Worm (Caenorhabditis elegans) whole organism, early embryonic: ENCODE measurements around the gene F25E5.5.

ENCODE experiments used
- B0310.2 ChIP-seq: sonication (generic microtip); optimal IDR thresholded peaks from 2 replicates; lab custom pipeline; 2016; ENCODE audit warnings: mild to moderate bottlenecking, missing genetic modification characterization, missing compliant biosample characterization
- F13C5.2 ChIP-seq: sonication (generic microtip); optimal IDR thresholded peaks from 2 replicates; lab custom pipeline; 2017; ENCODE audit warnings: mild to moderate bottlenecking, missing genetic modification characterization, inconsistent platforms, missing compliant biosample characterization
- aly-1 ChIP-seq: sonication (generic microtip); optimal IDR thresholded peaks from 2 replicates; lab custom pipeline; 2016; ENCODE audit warnings: missing genetic modification characterization, missing compliant biosample characterization
- ama-1 ChIP-seq: fragments of 150-350 bp; optimal IDR thresholded peaks from 2 replicates; lab custom pipeline; 2014
- ceh-13 ChIP-seq: fragments of 200-800 bp; sonication (Bioruptor generic); optimal IDR thresholded peaks from 2 replicates; lab custom pipeline; 2018; ENCODE audit warnings: mild to moderate bottlenecking, missing genetic modification characterization, missing compliant biosample characterization
- ceh-36 ChIP-seq: sonication (generic microtip); optimal IDR thresholded peaks from 2 replicates; lab custom pipeline; 2016; ENCODE audit warnings: missing genetic modification characterization, inconsistent platforms, missing compliant biosample characterization
- ets-7 ChIP-seq: sonication (generic microtip); optimal IDR thresholded peaks from 2 replicates; lab custom pipeline; 2016; ENCODE audit warnings: missing genotype, missing genetic modification characterization, missing compliant biosample characterization
- flt-1 ChIP-seq: fragments of 200-800 bp; sonication (Bioruptor generic); IDR thresholded peaks from 2 replicates; pipeline ENCODE4 v1.3.6; 2022; ENCODE audit warnings: missing genetic modification characterization, missing compliant biosample characterization
- hmbx-1 ChIP-seq: sonication (generic microtip); optimal IDR thresholded peaks from 2 replicates; lab custom pipeline; 2016; ENCODE audit warnings: mild to moderate bottlenecking, missing genetic modification characterization, missing compliant biosample characterization
- hmg-4 ChIP-seq: fragments of 200-800 bp; sonication (Bioruptor generic); optimal IDR thresholded peaks from 2 replicates; lab custom pipeline; 2018; ENCODE audit warnings: mild to moderate bottlenecking, missing genetic modification characterization, missing compliant biosample characterization
- hnd-1 ChIP-seq: sonication (generic microtip); optimal IDR thresholded peaks from 2 replicates; lab custom pipeline; 2016; ENCODE audit warnings: missing genetic modification characterization, missing compliant biosample characterization
- pes-1 ChIP-seq: fragments of 200-800 bp; sonication (Bioruptor generic); IDR thresholded peaks from 2 replicates; pipeline ENCODE4 v1.3.6; 2022; ENCODE audit warnings: missing genetic modification reagents, missing genetic modification characterization, missing compliant biosample characterization
- scrt-1 ChIP-seq: fragments of 200-800 bp; sonication (Bioruptor generic); IDR thresholded peaks from 2 replicates; pipeline ENCODE4 v1.3.6; 2022; ENCODE audit warnings: missing genetic modification characterization, missing compliant biosample characterization
- sea-1 ChIP-seq: fragments of 200-800 bp; sonication (Bioruptor generic); conservative IDR thresholded peaks from 2 replicates; pipeline ENCODE4 v1.3.6; 2022; ENCODE audit warnings: missing genetic modification characterization, missing compliant biosample characterization
- tbx-11 ChIP-seq: fragments of 200-800 bp; sonication (Bioruptor generic); IDR thresholded peaks from 2 replicates; pipeline ENCODE4 v1.3.6; 2022; ENCODE audit warnings: missing genetic modification characterization, missing compliant biosample characterization
- tbx-37 ChIP-seq: fragments of 200-800 bp; sonication (Bioruptor generic); conservative IDR thresholded peaks from 2 replicates; pipeline ENCODE4 v1.3.6; 2022; ENCODE audit warnings: missing genetic modification reagents, missing genetic modification characterization, missing compliant biosample characterization
- tra-4 ChIP-seq: sonication (generic microtip); optimal IDR thresholded peaks from 2 replicates; lab custom pipeline; 2017; ENCODE audit warnings: missing genetic modification characterization, missing compliant biosample characterization

F25E5.5 gene

ce11 chrV:7420162-7420561 lies 26.9 kb upstream of the F25E5.5 start, which contains the start of gene srxa-4:
srxa-4 (plus strand) TSS chrV:7420462.
- TF ChIP-seq tbx-37 (GFP tag; lab: Robert Waterston, UW) (no peak), hmbx-1 (no peak), ceh-36 (tag; lab: Kevin White, UChicago) (no peak), F13C5.2 (tag; lab: Kevin White, UChicago) (no peak), scrt-1 (no peak), tbx-11 (GFP tag; lab: Robert Waterston, UW) (no peak)

- TF ChIP-seq scrt-1 (no peak), tbx-37 (GFP tag; lab: Robert Waterston, UW) (no peak), flt-1 (GFP tag; lab: Robert Waterston, UW) (no peak), sea-1 (GFP tag; lab: Robert Waterston, UW) (no peak), pes-1 (GFP tag; lab: Robert Waterston, UW) (no peak), ceh-13 (no peak), F13C5.2 (tag; lab: Kevin White, UChicago) (no peak), hmbx-1 (no peak), aly-1 (tag; lab: Kevin White, UChicago) (no peak), ets-7 (no peak), hmg-4 (GFP tag; lab: Kevin White, UChicago) (no peak), tbx-11 (GFP tag; lab: Robert Waterston, UW) (no peak), ceh-36 (tag; lab: Kevin White, UChicago) (no peak), tra-4 (no peak)
Observed at ce11 chrV:7424336-7424735, 22.7 kb upstream of the F25E5.5 start, which contains the start of gene F18E3.10. F18E3.10 (minus strand) TSS chrV:7424436.

ce11 chrV:7426594-7426993 lies 20.5 kb upstream of the F25E5.5 start, which contains the start of gene srw-68:
srw-68 (minus strand) TSS chrV:7426694.
- TF ChIP-seq pes-1 (GFP tag; lab: Robert Waterston, UW) (no peak), hnd-1 (tag; lab: Kevin White, UChicago) (no peak), hmbx-1 (no peak), ama-1 (no peak), tbx-37 (GFP tag; lab: Robert Waterston, UW) (no peak)

ce11 chrV:7428880-7429279 lies 18.2 kb upstream of the F25E5.5 start, which contains the start of gene srw-69:
srw-69 (minus strand) TSS chrV:7428980.
- TF ChIP-seq hmbx-1 (no peak), ama-1 (no peak), sea-1 (GFP tag; lab: Robert Waterston, UW) (no peak), ets-7 (no peak), F13C5.2 (tag; lab: Kevin White, UChicago) (no peak), tbx-11 (GFP tag; lab: Robert Waterston, UW) (no peak), ceh-13 (no peak), ceh-36 (tag; lab: Kevin White, UChicago) (no peak), scrt-1 (no peak), pes-1 (GFP tag; lab: Robert Waterston, UW) (no peak), aly-1 (tag; lab: Kevin White, UChicago) (no peak), B0310.2 (no peak), tbx-37 (GFP tag; lab: Robert Waterston, UW) (no peak), hnd-1 (tag; lab: Kevin White, UChicago) (no peak), hmg-4 (GFP tag; lab: Kevin White, UChicago) (no peak), flt-1 (GFP tag; lab: Robert Waterston, UW) (no peak), tra-4 (no peak)

ce11 chrV:7431016-7431415 lies 16.0 kb upstream of the F25E5.5 start, which contains the start of gene srw-71:
srw-71 (minus strand) TSS chrV:7431116.
- TF ChIP-seq sea-1 (GFP tag; lab: Robert Waterston, UW) (no peak), ceh-36 (tag; lab: Kevin White, UChicago) (no peak), hmg-4 (GFP tag; lab: Kevin White, UChicago) (no peak), tbx-11 (GFP tag; lab: Robert Waterston, UW) (no peak), hnd-1 (tag; lab: Kevin White, UChicago) (no peak), tra-4 (no peak), aly-1 (tag; lab: Kevin White, UChicago) (no peak), pes-1 (GFP tag; lab: Robert Waterston, UW) (no peak), ets-7 (no peak), F13C5.2 (tag; lab: Kevin White, UChicago) (no peak), tbx-37 (GFP tag; lab: Robert Waterston, UW) (no peak)

ce11 chrV:7432441-7433146 lies 14.5 kb upstream of the F25E5.5 start:
- TF ChIP-seq hnd-1 (tag; lab: Kevin White, UChicago) (no peak), flt-1 (GFP tag; lab: Robert Waterston, UW) (no peak), hmg-4 (GFP tag; lab: Kevin White, UChicago) (no peak), ama-1 (no peak), pes-1 (GFP tag; lab: Robert Waterston, UW) (no peak), sea-1 (GFP tag; lab: Robert Waterston, UW) (no peak), tbx-11 (GFP tag; lab: Robert Waterston, UW) (no peak), scrt-1 (no peak), F13C5.2 (tag; lab: Kevin White, UChicago) (no peak), B0310.2 (no peak), aly-1 (tag; lab: Kevin White, UChicago) (no peak), ceh-13 (no peak)

- TF ChIP-seq tbx-11 (GFP tag; lab: Robert Waterston, UW) (no peak), pes-1 (GFP tag; lab: Robert Waterston, UW) (no peak), tbx-37 (GFP tag; lab: Robert Waterston, UW) (no peak), B0310.2 (no peak), ama-1 (no peak)
Observed at ce11 chrV:7434805-7435363, 12.2 kb upstream of the F25E5.5 start.
